Fruit fly (Drosophila melanogaster): Measurements from ENCODE around the gene TfIIB.

TfIIB gene

dm6 chr2L:10413251-10414127 lies 17.6 kb upstream of the TfIIB start, which contains the start of the genes CG5355 and Klp31E (continued):
- TF ChIP-seq lab (GFP tag; optimal IDR thresholded peaks at IDR 0.05) (no peak), Ssrp (tag; optimal IDR thresholded peaks at IDR 0.05) (peak; percentile 77), HHEX (GFP tag; optimal IDR thresholded peaks at IDR 0.05) (peak; percentile 54), CoRest (tag; optimal IDR thresholded peaks at IDR 0.05) (peak; percentile 89), Nf-YC (tag; optimal IDR thresholded peaks at IDR 0.05) (peak; percentile 76), kay (GFP tag; optimal IDR thresholded peaks at IDR 0.05) (peak; percentile 48), YL-1 (GFP tag; optimal IDR thresholded peaks at IDR 0.05) (peak; percentile 41), Rfx (GFP tag; IDR thresholded peaks at IDR 0.05) (peak; percentile 53), CG32772 (GFP tag; IDR thresholded peaks at IDR 0.05) (0 out of 2 replicates have a peak, but pooled peaks have one; percentile 4), gem (tag; optimal IDR thresholded peaks at IDR 0.05) (peak; percentile 86), CG10274 (GFP tag; optimal IDR thresholded peaks at IDR 0.05) (peak; percentile 1), Dip3 (GFP tag; optimal IDR thresholded peaks at IDR 0.05) (peak; percentile 46), zen (tag; optimal IDR thresholded peaks at IDR 0.05) (peak; percentile 71), CG12391 (tag; optimal IDR thresholded peaks at IDR 0.05) (peak; percentile 84), kni (GFP tag; optimal IDR thresholded peaks at IDR 0.05) (no peak), CG13624 (GFP tag; optimal IDR thresholded peaks at IDR 0.05) (peak; percentile 52), CG7786 (GFP tag; optimal IDR thresholded peaks at IDR 0.05) (peak; percentile 43), E2f2 (GFP tag; IDR thresholded peaks at IDR 0.05) (no peak; the same call in 1 of the 2 replicates), ERR (GFP tag; optimal IDR thresholded peaks at IDR 0.05) (no peak), bsh (GFP tag; optimal IDR thresholded peaks at IDR 0.05) (peak in 1 of 2 experiments; percentile 58), ATbp (GFP tag; optimal IDR thresholded peaks at IDR 0.05) (no peak), CG2875 (GFP tag; optimal IDR thresholded peaks at IDR 0.05) (peak; percentile 12), CG9609 (GFP tag; optimal IDR thresholded peaks at IDR 0.05) (peak; percentile 37), HmgZ (tag; optimal IDR thresholded peaks at IDR 0.05) (peak; percentile 25), CG8359 (GFP tag; optimal IDR thresholded peaks at IDR 0.05; ENCODE audit: borderline replicate concordance) (peak; percentile 14), Aef1 (GFP tag; IDR thresholded peaks at IDR 0.05) (0 out of 3 replicates have a peak, but pooled peaks have one; percentile 26), CG12769 (tag; optimal IDR thresholded peaks at IDR 0.05) (peak; percentile 46), CG15269 (tag; optimal IDR thresholded peaks at IDR 0.05) (peak; percentile 79), Atf3 (GFP tag; optimal IDR thresholded peaks at IDR 0.05) (peak; percentile 51), chn (GFP tag; optimal IDR thresholded peaks at IDR 0.05) (peak; percentile 41), CG16863 (GFP tag; optimal IDR thresholded peaks at IDR 0.05) (peak; percentile 52), nau (GFP tag; optimal IDR thresholded peaks at IDR 0.05) (no peak), Myb (GFP tag; optimal IDR thresholded peaks at IDR 0.05) (peak; percentile 11), CG10209 (GFP tag; optimal IDR thresholded peaks at IDR 0.05) (peak; percentile 71), CG8281 (tag; optimal IDR thresholded peaks at IDR 0.05) (no peak), sc (optimal IDR thresholded peaks at IDR 0.05) (no peak), sc (GFP tag; optimal IDR thresholded peaks at IDR 0.05) (peak; percentile 67), GATAe (GFP tag; conservative IDR thresholded peaks at IDR 0.05) (no peak), CG9727 (GFP tag; optimal IDR thresholded peaks at IDR 0.05) (peak; percentile 87), NfI (GFP tag; optimal IDR thresholded peaks at IDR 0.05) (peak; percentile 53), Spps (tag; optimal IDR thresholded peaks at IDR 0.05) (peak; percentile 27), CG11456 (GFP tag; IDR thresholded peaks at IDR 0.05) (0 out of 3 replicates have a peak, but pooled peaks have one; percentile 42), CG10462 (GFP tag; optimal IDR thresholded peaks at IDR 0.05) (peak; percentile 24), B-H1 (GFP tag; IDR thresholded peaks at IDR 0.05) (0 out of 3 replicates have a peak, but pooled peaks have one; percentile 45), lbe (GFP tag; optimal IDR thresholded peaks at IDR 0.05) (no peak), Dbx (GFP tag; IDR thresholded peaks at IDR 0.05) (peak; percentile 58; the same call in 1 of the 3 replicates), lilli (GFP tag; optimal IDR thresholded peaks at IDR 0.05) (peak; percentile 74), cas (GFP tag; IDR thresholded peaks at IDR 0.05) (no peak)
